Fruit fly (Drosophila melanogaster) whole organism, embryonic: ENCODE results near the gene Sgs5.

Experiments
- CG10209 ChIP-seq: fragments of 200-800 bp; sonication (Bioruptor generic); optimal IDR thresholded peaks from 3 replicates; lab custom pipeline; 2017; ENCODE audit warnings: missing biosample characterization, mild to moderate bottlenecking, missing genetic modification characterization, missing genetic modification reagents
- CG10274 ChIP-seq: fragments of 200-800 bp; sonication (Bioruptor generic); optimal IDR thresholded peaks from 3 replicates; lab custom pipeline; 2017; ENCODE audit warnings: missing biosample characterization, mild to moderate bottlenecking, missing genetic modification characterization
- CG10321 ChIP-seq: fragments of 200-800 bp; sonication (Bioruptor generic); IDR thresholded peaks from 2 replicates; pipeline ENCODE4 v1.3.6; 2022; ENCODE audit warnings: missing biosample characterization, missing genetic modification characterization
- CG10431 ChIP-seq: fragments of 200-800 bp; sonication (Bioruptor generic); optimal IDR thresholded peaks from 3 replicates; lab custom pipeline; 2018; ENCODE audit warnings: missing biosample characterization, mild to moderate bottlenecking, missing genetic modification characterization
- CG11456 ChIP-seq: fragments of 200-800 bp; sonication (Bioruptor generic); IDR thresholded peaks from 3 replicates; pipeline ENCODE4 v1.3.6; 2022; ENCODE audit warnings: missing biosample characterization, missing genetic modification characterization
- CG12744 ChIP-seq: fragments of 200-800 bp; sonication (Bioruptor generic); optimal IDR thresholded peaks from 2 replicates; lab custom pipeline; 2016; ENCODE audit warnings: missing biosample characterization, missing genetic modification characterization
- CG14710 ChIP-seq: fragments of 200-800 bp; sonication (Bioruptor generic); optimal IDR thresholded peaks from 3 replicates; lab custom pipeline; 2019; ENCODE audit warnings: missing biosample characterization, mild to moderate bottlenecking, missing genetic modification characterization, moderate library complexity
- CG1792 ChIP-seq: fragments of 200-800 bp; sonication (Bioruptor generic); optimal IDR thresholded peaks from 2 replicates; lab custom pipeline; 2016; ENCODE audit warnings: missing biosample characterization, missing genetic modification characterization
- CG18599 ChIP-seq: fragments of 200-800 bp; sonication (Bioruptor generic); optimal IDR thresholded peaks from 3 replicates; lab custom pipeline; 2017; ENCODE audit warnings: missing biosample characterization, missing genetic modification characterization, mild to moderate bottlenecking, moderate library complexity, missing genetic modification reagents
- CG2202 ChIP-seq: fragments of 200-800 bp; sonication (Bioruptor generic); optimal IDR thresholded peaks from 2 replicates; lab custom pipeline; 2018; ENCODE audit warnings: missing biosample characterization, mild to moderate bottlenecking, missing genetic modification characterization
- CG2875 ChIP-seq: fragments of 200-800 bp; sonication (Bioruptor generic); optimal IDR thresholded peaks from 2 replicates; lab custom pipeline; 2017; ENCODE audit warnings: missing biosample characterization, mild to moderate bottlenecking, missing genetic modification characterization, missing genetic modification reagents
- CG3847 ChIP-seq: fragments of 200-800 bp; sonication (Bioruptor generic); IDR thresholded peaks from 2 replicates; pipeline ENCODE4 v1.3.6; 2022; ENCODE audit warnings: missing biosample characterization, missing genetic modification characterization
- CG4328 ChIP-seq: fragments of 200-800 bp; sonication (Bioruptor generic); optimal IDR thresholded peaks from 3 replicates; lab custom pipeline; 2017; ENCODE audit warnings: missing biosample characterization, missing genetic modification reagents, missing genetic modification characterization
- CG4617 ChIP-seq: fragments of 200-800 bp; sonication (Bioruptor generic); optimal IDR thresholded peaks from 3 replicates; lab custom pipeline; 2016; ENCODE audit warnings: missing biosample characterization, missing genetic modification characterization, borderline replicate concordance
- CG4854 ChIP-seq: fragments of 200-800 bp; sonication (Bioruptor generic); optimal IDR thresholded peaks from 2 replicates; lab custom pipeline; 2016; ENCODE audit warnings: missing biosample characterization, missing genetic modification characterization, inconsistent platforms
- CG6654 ChIP-seq: fragments of 200-800 bp; sonication (Bioruptor generic); optimal IDR thresholded peaks from 2 replicates; lab custom pipeline; 2017; ENCODE audit warnings: missing biosample characterization, mild to moderate bottlenecking, missing genetic modification characterization
- CG9876 ChIP-seq: fragments of 200-800 bp; sonication (Bioruptor generic); optimal IDR thresholded peaks from 2 replicates; lab custom pipeline; 2016; ENCODE audit warnings: missing biosample characterization, missing genetic modification characterization
- Chrac-16 ChIP-seq: fragments of 200-800 bp; sonication (Bioruptor generic); optimal IDR thresholded peaks from 3 replicates; lab custom pipeline; 2016; ENCODE audit warnings: missing biosample characterization, missing genetic modification characterization
- Dip2 ChIP-seq: fragments of 200-800 bp; sonication (Bioruptor generic); IDR thresholded peaks from 2 replicates; pipeline ENCODE4 v1.3.6; 2022; ENCODE audit warnings: missing biosample characterization, missing genetic modification characterization
- Dip3 ChIP-seq: fragments of 200-800 bp; sonication (Bioruptor generic); optimal IDR thresholded peaks from 3 replicates; lab custom pipeline; 2016; ENCODE audit warnings: missing biosample characterization, missing genetic modification characterization
- Ets97D ChIP-seq: fragments of 200-800 bp; sonication (Bioruptor generic); optimal IDR thresholded peaks from 3 replicates; lab custom pipeline; 2016; ENCODE audit warnings: missing biosample characterization, missing genetic modification characterization
- Gsc ChIP-seq: fragments of 200-800 bp; sonication (Bioruptor generic); IDR thresholded peaks from 2 replicates; pipeline ENCODE4 v1.3.6; 2022; ENCODE audit warnings: missing biosample characterization, missing genetic modification characterization
- HHEX ChIP-seq: fragments of 200-800 bp; sonication (Bioruptor generic); optimal IDR thresholded peaks from 3 replicates; lab custom pipeline; 2017; ENCODE audit warnings: missing biosample characterization, mild to moderate bottlenecking, missing genetic modification characterization, missing genetic modification reagents
- HLH4C ChIP-seq: fragments of 200-800 bp; sonication (Bioruptor generic); IDR thresholded peaks from 3 replicates; pipeline ENCODE4 v1.3.6; 2022; ENCODE audit warnings: missing biosample characterization, missing genetic modification characterization; ENCODE audit not compliant: partially characterized antibody
- HLH54F ChIP-seq: fragments of 200-800 bp; sonication (Bioruptor generic); optimal IDR thresholded peaks from 3 replicates; lab custom pipeline; 2016; ENCODE audit warnings: missing biosample characterization, missing genetic modification characterization
- Hey ChIP-seq: fragments of 200-800 bp; sonication (Bioruptor generic); optimal IDR thresholded peaks from 3 replicates; lab custom pipeline; 2018; ENCODE audit warnings: missing biosample characterization, mild to moderate bottlenecking, missing genetic modification characterization
- HmgD ChIP-seq: fragments of 200-800 bp; sonication (Bioruptor generic); optimal IDR thresholded peaks from 3 replicates; lab custom pipeline; 2016; ENCODE audit warnings: missing biosample characterization, missing genetic modification characterization
- Hmr ChIP-seq: fragments of 200-800 bp; sonication (Bioruptor generic); optimal IDR thresholded peaks from 3 replicates; lab custom pipeline; 2017; ENCODE audit warnings: mild to moderate bottlenecking, missing biosample characterization, missing genetic modification reagents, missing genetic modification characterization
- Hsf ChIP-seq: fragments of 200-800 bp; sonication (Bioruptor generic); optimal IDR thresholded peaks from 3 replicates; lab custom pipeline; 2016; ENCODE audit warnings: missing biosample characterization, missing genetic modification characterization
- Jarid2 ChIP-seq: fragments of 200-800 bp; sonication (Bioruptor generic); optimal IDR thresholded peaks from 3 replicates; lab custom pipeline; 2017; ENCODE audit warnings: mild to moderate bottlenecking, missing biosample characterization, missing genetic modification reagents, missing genetic modification characterization
- Lpt ChIP-seq: fragments of >200 bp; optimal IDR thresholded peaks from 2 replicates; lab custom pipeline; 2018; ENCODE audit warnings: missing biosample characterization, missing genetic modification characterization
- Oli ChIP-seq: fragments of 200-800 bp; sonication (Bioruptor generic); optimal IDR thresholded peaks from 2 replicates; lab custom pipeline; 2018; ENCODE audit warnings: missing biosample characterization, mild to moderate bottlenecking, missing genetic modification characterization, moderate library complexity
- Taf1 ChIP-seq: fragments of 200-800 bp; sonication (Bioruptor generic); IDR thresholded peaks from 2 replicates; pipeline ENCODE4 v1.3.6; 2022; ENCODE audit warnings: missing biosample characterization, missing genetic modification characterization
- Xrp1 ChIP-seq: fragments of 200-800 bp; sonication (Bioruptor generic); IDR thresholded peaks from 2 replicates; pipeline ENCODE4 v1.3.6; 2022; ENCODE audit warnings: missing biosample characterization, missing genetic modification characterization
- ab ChIP-seq: fragments of 200-800 bp; sonication (Bioruptor generic); optimal IDR thresholded peaks from 2 replicates; lab custom pipeline; 2016; ENCODE audit warnings: missing biosample characterization, missing genetic modification characterization
- az2 ChIP-seq: fragments of 200-800 bp; sonication (Bioruptor generic); optimal IDR thresholded peaks from 3 replicates; lab custom pipeline; 2016; ENCODE audit warnings: missing biosample characterization, missing genetic modification characterization
- cg ChIP-seq: fragments of 200-800 bp; sonication (Bioruptor generic); optimal IDR thresholded peaks from 3 replicates; lab custom pipeline; 2019; ENCODE audit warnings: missing biosample characterization, mild to moderate bottlenecking, missing genetic modification characterization, moderate library complexity
- croc ChIP-seq: fragments of 200-800 bp; sonication (Bioruptor generic); conservative IDR thresholded peaks from 3 replicates; pipeline ENCODE4 v1.3.6; 2022; ENCODE audit warnings: missing biosample characterization, missing genetic modification characterization
- crol ChIP-seq: fragments of 200-800 bp; sonication (Bioruptor generic); IDR thresholded peaks from 2 replicates; pipeline ENCODE4 v1.3.6; 2022; ENCODE audit warnings: missing biosample characterization, missing genetic modification characterization
- dysf ChIP-seq: fragments of 200-800 bp; sonication (Bioruptor generic); IDR thresholded peaks from 3 replicates; pipeline ENCODE4 v1.3.6; 2022; ENCODE audit warnings: missing biosample characterization, missing genetic modification characterization
- fd64A ChIP-seq: fragments of 200-800 bp; sonication (Bioruptor generic); optimal IDR thresholded peaks from 3 replicates; lab custom pipeline; 2018; ENCODE audit warnings: missing biosample characterization, mild to moderate bottlenecking, missing genetic modification characterization
- ham ChIP-seq: fragments of 200-800 bp; sonication (Bioruptor generic); IDR thresholded peaks from 2 replicates; pipeline ENCODE4 v1.3.6; 2022; ENCODE audit warnings: missing biosample characterization, missing genetic modification characterization
- ind ChIP-seq: fragments of 200-800 bp; sonication (Bioruptor generic); optimal IDR thresholded peaks from 3 replicates; lab custom pipeline; 2016; ENCODE audit warnings: missing biosample characterization, missing genetic modification characterization
- ranshi ChIP-seq: fragments of 200-800 bp; sonication (Bioruptor generic); IDR thresholded peaks from 2 replicates; pipeline ENCODE4 v1.3.6; 2022; ENCODE audit warnings: missing biosample characterization, missing genetic modification characterization
- repo ChIP-seq: fragments of 200-800 bp; sonication (Bioruptor generic); optimal IDR thresholded peaks from 2 replicates; lab custom pipeline; 2016; ENCODE audit warnings: missing biosample characterization, missing genetic modification characterization
- sima ChIP-seq: fragments of 200-800 bp; sonication (Bioruptor generic); optimal IDR thresholded peaks from 2 replicates; lab custom pipeline; 2016; ENCODE audit warnings: missing biosample characterization, missing genetic modification characterization
- sna ChIP-seq: fragments of 200-800 bp; sonication (Bioruptor generic); IDR thresholded peaks from 2 replicates; pipeline ENCODE4 v1.3.6; 2022; ENCODE audit warnings: missing biosample characterization, missing genetic modification characterization; ENCODE audit not compliant: partially characterized antibody
- tio ChIP-seq: fragments of 200-800 bp; sonication (Bioruptor generic); optimal IDR thresholded peaks from 2 replicates; lab custom pipeline; 2017; ENCODE audit warnings: missing biosample characterization, missing genetic modification characterization, inconsistent platforms
- ttk ChIP-seq: fragments of 200-800 bp; sonication (Bioruptor generic); IDR thresholded peaks from 2 replicates; pipeline ENCODE4 v2.1.2; 2022; ENCODE audit warnings: missing biosample characterization, missing genetic modification characterization
- wek ChIP-seq: fragments of 200-800 bp; sonication (Bioruptor generic); optimal IDR thresholded peaks from 3 replicates; lab custom pipeline; 2018; ENCODE audit warnings: missing biosample characterization, mild to moderate bottlenecking, missing genetic modification characterization, moderate library complexity

Sgs5 gene

dm6 chr3R:17604198-17604879 is 9.2 kb downstream of the Sgs5 start (continued):
- TF ChIP-seq Chrac-16 (GFP tag; lab: Kevin White, UChicago) (peak; percentile 81), Xrp1 (peak; percentile 85), ham (GFP tag; lab: Robert Waterston, UW) (no peak), repo (GFP tag; lab: Kevin White, UChicago) (no peak), croc (GFP tag; lab: Robert Waterston, UW) (peak; percentile 82), fd64A (peak; percentile 42), CG11456 (GFP tag; lab: Robert Waterston, UW) (no peak; the same call in 2 of the 3 replicates), CG6654 (GFP tag; lab: Kevin White, UChicago) (peak; percentile 55), Dip2 (GFP tag; lab: Robert Waterston, UW) (no peak), az2 (peak; percentile 79), CG18599 (GFP tag; lab: Kevin White, UChicago) (peak; percentile 91), HHEX (GFP tag; lab: Kevin White, UChicago) (peak; percentile 75), tio (GFP tag; lab: Kevin White, UChicago) (peak; percentile 74), CG10321 (GFP tag; lab: Robert Waterston, UW) (no peak), HLH4C (GFP tag; lab: Robert Waterston, UW) (no peak), CG1792 (no peak), HmgD (GFP tag; lab: Kevin White, UChicago) (peak; percentile 7), sima (no peak), Lpt (no peak), Dip3 (no peak), Ets97D (GFP tag; lab: Kevin White, UChicago) (no peak), CG4617 (peak; percentile 23), CG3847 (GFP tag; lab: Robert Waterston, UW) (peak; percentile 64), Hsf (GFP tag; lab: Kevin White, UChicago) (peak; percentile 59), CG14710 (peak; percentile 90), Taf1 (GFP tag; lab: Robert Waterston, UW) (no peak), CG4854 (GFP tag; lab: Kevin White, UChicago) (no peak), CG12744 (GFP tag; lab: Kevin White, UChicago) (no peak), Oli (tag; lab: Kevin White, UChicago) (peak; percentile 89), ranshi (GFP tag; lab: Robert Waterston, UW) (peak; percentile 69), HLH54F (no peak), wek (no peak), ab (peak; percentile 44), Hmr (GFP tag; lab: Kevin White, UChicago) (peak; percentile 90), crol (GFP tag; lab: Robert Waterston, UW) (peak; percentile 84), CG10209 (GFP tag; lab: Kevin White, UChicago) (peak; percentile 88), CG2875 (GFP tag; lab: Kevin White, UChicago) (peak; percentile 72), cg (GFP tag; lab: Kevin White, UChicago) (no peak), sna (peak; percentile 41; the same call in 1 of the 2 replicates), ind (GFP tag; lab: Kevin White, UChicago) (peak; percentile 64), Jarid2 (GFP tag; lab: Kevin White, UChicago) (peak; percentile 28), Hey (tag; lab: Kevin White, UChicago) (peak; percentile 90), CG2202 (tag; lab: Kevin White, UChicago) (peak; percentile 82), CG4328 (GFP tag; lab: Kevin White, UChicago) (peak; percentile 51), dysf (GFP tag; lab: Robert Waterston, UW) (peak; percentile 69), CG9876 (GFP tag; lab: Kevin White, UChicago) (no peak), CG10431 (GFP tag; lab: Kevin White, UChicago) (peak; percentile 66), ttk (GFP tag; lab: Robert Waterston, UW) (peak; percentile 62), Gsc (GFP tag; lab: Robert Waterston, UW) (no peak), CG10274 (GFP tag; lab: Kevin White, UChicago) (peak; percentile 58)
